Worm (Caenorhabditis elegans) whole organism, late embryonic: ENCODE data around the gene hot-6.

ENCODE experiments used
- C08G9.2 ChIP-seq: sonication (generic microtip); optimal IDR thresholded peaks from 2 replicates; lab custom pipeline; 2016; ENCODE audit warnings: mild to moderate bottlenecking, missing genetic modification characterization, moderate library complexity, missing compliant biosample characterization
- K02D7.2 ChIP-seq: sonication (generic microtip); optimal IDR thresholded peaks from 2 replicates; lab custom pipeline; 2017; ENCODE audit warnings: mild to moderate bottlenecking, missing genetic modification characterization, missing compliant biosample characterization
- T23F11.4 ChIP-seq: fragments of 200-800 bp; sonication (Bioruptor generic); optimal IDR thresholded peaks from 2 replicates; lab custom pipeline; 2018; ENCODE audit warnings: mild to moderate bottlenecking, missing genetic modification characterization, missing compliant biosample characterization
- ceh-19 ChIP-seq: fragments of 200-800 bp; sonication (Bioruptor generic); optimal IDR thresholded peaks from 2 replicates; lab custom pipeline; 2018; ENCODE audit warnings: mild to moderate bottlenecking, missing genetic modification characterization, missing compliant biosample characterization
- ceh-2 ChIP-seq: sonication (generic microtip); optimal IDR thresholded peaks from 2 replicates; lab custom pipeline; 2016; ENCODE audit warnings: missing genotype, missing genetic modification characterization, missing compliant biosample characterization
- ceh-30 ChIP-seq: fragments of 150-350 bp; optimal IDR thresholded peaks from 2 replicates; lab custom pipeline; 2014; ENCODE audit warnings: missing biosample characterization, missing genetic modification characterization
- ceh-45 ChIP-seq: fragments of 200-800 bp; sonication (Bioruptor generic); IDR thresholded peaks from 2 replicates; pipeline ENCODE4 v1.3.6; 2022; ENCODE audit warnings: missing genetic modification reagents, missing genetic modification characterization, missing compliant biosample characterization
- ceh-48 ChIP-seq: sonication (generic microtip); optimal IDR thresholded peaks from 2 replicates; lab custom pipeline; 2016; ENCODE audit warnings: missing genetic modification characterization, inconsistent platforms, missing compliant biosample characterization
- ceh-9 ChIP-seq: sonication (generic microtip); optimal IDR thresholded peaks from 2 replicates; lab custom pipeline; 2016; ENCODE audit warnings: mild to moderate bottlenecking, missing genetic modification characterization, inconsistent platforms, missing compliant biosample characterization
- che-1 ChIP-seq: sonication (generic microtip); optimal IDR thresholded peaks from 2 replicates; lab custom pipeline; 2016; ENCODE audit warnings: mild to moderate bottlenecking, missing genetic modification characterization, missing compliant biosample characterization
- dmd-4 ChIP-seq: sonication (generic microtip); optimal IDR thresholded peaks from 2 replicates; lab custom pipeline; 2016; ENCODE audit warnings: borderline replicate concordance, missing genetic modification characterization, missing compliant biosample characterization
- ets-4 ChIP-seq: sonication (generic microtip); optimal IDR thresholded peaks from 2 replicates; lab custom pipeline; 2016; ENCODE audit warnings: missing genetic modification characterization, missing compliant biosample characterization
- fkh-6 ChIP-seq: sonication (generic microtip); optimal IDR thresholded peaks from 2 replicates; lab custom pipeline; 2016; ENCODE audit warnings: missing genetic modification characterization, missing compliant biosample characterization
- hlh-15 ChIP-seq: sonication (generic microtip); optimal IDR thresholded peaks from 2 replicates; lab custom pipeline; 2016; ENCODE audit warnings: missing genetic modification characterization, missing compliant biosample characterization
- hlh-6 ChIP-seq: sonication (generic microtip); optimal IDR thresholded peaks from 2 replicates; lab custom pipeline; 2016; ENCODE audit warnings: missing genotype, missing genetic modification characterization, missing compliant biosample characterization
- hlh-8 ChIP-seq: sonication (generic microtip); optimal IDR thresholded peaks from 2 replicates; lab custom pipeline; 2016; ENCODE audit warnings: missing genotype, missing genetic modification characterization, missing compliant biosample characterization
- lim-6 ChIP-seq: sonication (generic microtip); optimal IDR thresholded peaks from 2 replicates; lab custom pipeline; 2016; ENCODE audit warnings: missing genetic modification characterization, missing compliant biosample characterization
- nfya-1 ChIP-seq: sonication (generic microtip); optimal IDR thresholded peaks from 2 replicates; lab custom pipeline; 2017; ENCODE audit warnings: missing genetic modification characterization, mild to moderate bottlenecking, missing compliant biosample characterization, antibody characterized with exemption, moderate library complexity
- nhr-11 ChIP-seq: fragments of 150-350 bp; optimal IDR thresholded peaks from 2 replicates; lab custom pipeline; 2014; ENCODE audit warnings: missing biosample characterization, missing genetic modification characterization
- nhr-232 ChIP-seq: sonication (generic microtip); optimal IDR thresholded peaks from 2 replicates; lab custom pipeline; 2016; ENCODE audit warnings: missing genetic modification characterization, missing compliant biosample characterization
- npax-4 ChIP-seq: sonication (generic microtip); optimal IDR thresholded peaks from 2 replicates; lab custom pipeline; 2016; ENCODE audit warnings: missing genetic modification characterization, missing compliant biosample characterization
- pag-3 ChIP-seq: sonication (generic microtip); optimal IDR thresholded peaks from 2 replicates; lab custom pipeline; 2016; ENCODE audit warnings: missing compliant biosample characterization, missing genetic modification characterization, borderline replicate concordance
- pat-9 ChIP-seq: fragments of 200-800 bp; sonication (Bioruptor generic); optimal IDR thresholded peaks from 2 replicates; lab custom pipeline; 2018; ENCODE audit warnings: mild to moderate bottlenecking, missing genetic modification characterization, moderate library complexity, missing compliant biosample characterization
- pha-2 ChIP-seq: sonication (generic microtip); optimal IDR thresholded peaks from 2 replicates; lab custom pipeline; 2017; ENCODE audit warnings: mild to moderate bottlenecking, missing genetic modification characterization, missing compliant biosample characterization
- pha-4 ChIP-seq: fragments of 150-350 bp; optimal IDR thresholded peaks from 2 replicates; lab custom pipeline; 2018; ENCODE audit warnings: missing biosample characterization, missing genetic modification reagents, missing genetic modification characterization
- pqm-1 ChIP-seq: sonication (generic microtip); optimal IDR thresholded peaks from 2 replicates; lab custom pipeline; 2016; ENCODE audit warnings: missing genetic modification characterization, missing compliant biosample characterization
- ref-2 ChIP-seq: sonication (generic microtip); optimal IDR thresholded peaks from 2 replicates; lab custom pipeline; 2016; ENCODE audit warnings: missing genetic modification characterization, missing compliant biosample characterization
- tbx-7 ChIP-seq: sonication (generic microtip); optimal IDR thresholded peaks from 2 replicates; lab custom pipeline; 2016; ENCODE audit warnings: missing genotype, missing genetic modification characterization, missing compliant biosample characterization
- unc-3 ChIP-seq, 2 experiments: fragments of 200-800 bp in 1 of 2; sonication (Bioruptor generic) in 1 of 2; sonication (generic microtip) in 1 of 2; conservative IDR thresholded peaks in 1 of 2; optimal IDR thresholded peaks in 1 of 2; 2 replicates each; pipeline versions ENCODE4 v1.3.6 to Lab custom; 2016 to 2022; ENCODE audit warnings: missing compliant biosample characterization in 2 of 2, missing genetic modification characterization in 2 of 2, missing genetic modification reagents in 1 of 2
- unc-42 ChIP-seq: sonication (generic microtip); optimal IDR thresholded peaks from 2 replicates; lab custom pipeline; 2016; ENCODE audit warnings: missing genotype, missing genetic modification characterization, missing compliant biosample characterization
- unc-86 ChIP-seq: sonication (generic microtip); optimal IDR thresholded peaks from 2 replicates; lab custom pipeline; 2016; ENCODE audit warnings: missing genetic modification characterization, missing compliant biosample characterization
- ztf-16 ChIP-seq: sonication (generic microtip); optimal IDR thresholded peaks from 2 replicates; lab custom pipeline; 2017; ENCODE audit warnings: missing genetic modification characterization, missing compliant biosample characterization

Gene hot-6

ce11 chrV:11046730-11047129, 24.0 kb upstream of the hot-6 start, which contains the start of gene dhs-18:
Gene dhs-18, minus strand, starts transcription at chrV:11046833.
- TF ChIP-seq npax-4 (no peak), K02D7.2 (tag; lab: Kevin White, UChicago) (no peak), T23F11.4 (no peak), ceh-2 (tag; lab: Kevin White, UChicago) (no peak), pha-2 (tag; lab: Kevin White, UChicago) (no peak), ref-2 (tag; lab: Kevin White, UChicago) (no peak), ztf-16 (no peak), che-1 (tag; lab: Kevin White, UChicago) (no peak)

ce11 chrV:11043767-11044166, 21.0 kb upstream of the hot-6 start, which contains the start of gene C45B11.6:
Gene C45B11.6, plus strand, starts transcription at chrV:11044067.
- no peak for TF ChIP-seq hlh-8
- no peak for TF ChIP-seq ceh-19 (GFP tag; lab: Kevin White, UChicago)
- no peak for TF ChIP-seq dmd-4 (tag; lab: Kevin White, UChicago)
- no peak for TF ChIP-seq unc-3 (GFP tag; conservative IDR thresholded peaks at IDR 0.05; lab: Robert Waterston, UW)
- TF ChIP-seq unc-3 (tag; optimal IDR thresholded peaks at IDR 0.05; lab: Kevin White, UChicago): no peak

ce11 chrV:11042538-11042937, 19.8 kb upstream of the hot-6 start, which contains the start of gene C45B11.2:
Gene C45B11.2, plus strand, starts transcription at chrV:11042710.
- no peak for TF ChIP-seq unc-42 (tag; lab: Kevin White, UChicago)
- no peak for TF ChIP-seq ets-4 (tag; lab: Kevin White, UChicago)
- no peak for TF ChIP-seq K02D7.2 (tag; lab: Kevin White, UChicago)
- TF ChIP-seq hlh-6: no peak
- TF ChIP-seq pag-3 (tag; lab: Kevin White, UChicago): no peak
- no peak for TF ChIP-seq hlh-15 (tag; lab: Kevin White, UChicago)
- TF ChIP-seq nhr-232 (tag; lab: Kevin White, UChicago): no peak
- no peak for TF ChIP-seq nfya-1 (tag; lab: Kevin White, UChicago)
- no peak for TF ChIP-seq ceh-45 (GFP tag; lab: Robert Waterston, UW)
- TF ChIP-seq ceh-9 (tag; lab: Kevin White, UChicago): no peak
- TF ChIP-seq ref-2 (tag; lab: Kevin White, UChicago): no peak
- no peak for TF ChIP-seq pha-4
- no peak for TF ChIP-seq ceh-48 (tag; lab: Kevin White, UChicago)
- TF ChIP-seq C08G9.2 (tag; lab: Kevin White, UChicago): no peak

ce11 chrV:11041499-11041898, 18.8 kb upstream of the hot-6 start, which contains the start of gene C45B11.5:
Gene C45B11.5, plus strand, starts transcription at chrV:11041799.
- TF ChIP-seq hlh-8: no peak
- TF ChIP-seq ceh-2 (tag; lab: Kevin White, UChicago): no peak
- no peak for TF ChIP-seq lim-6
- TF ChIP-seq C08G9.2 (tag; lab: Kevin White, UChicago): no peak
- no peak for TF ChIP-seq tbx-7 (tag; lab: Kevin White, UChicago)
- no peak for TF ChIP-seq pag-3 (tag; lab: Kevin White, UChicago)
- no peak for TF ChIP-seq che-1 (tag; lab: Kevin White, UChicago)
- TF ChIP-seq pat-9 (tag; lab: Kevin White, UChicago): no peak
- no peak for TF ChIP-seq fkh-6
- TF ChIP-seq unc-86 (tag; lab: Kevin White, UChicago): no peak
- no peak for TF ChIP-seq nhr-11 (tag; lab: Kevin White, UChicago)
- TF ChIP-seq npax-4: no peak
- TF ChIP-seq, all 69 proteins: peak for 0

- no peak for TF ChIP-seq nfya-1 (tag; lab: Kevin White, UChicago)
- no peak for TF ChIP-seq tbx-7 (tag; lab: Kevin White, UChicago)
- no peak for TF ChIP-seq unc-86 (tag; lab: Kevin White, UChicago)
Observed at ce11 chrV:11040473-11040872, 17.7 kb upstream of the hot-6 start, which contains the start of gene C45B11.8. Gene C45B11.8, plus strand, starts transcription at chrV:11040773.

- no peak for TF ChIP-seq pqm-1 (tag; lab: Kevin White, UChicago)
- TF ChIP-seq ref-2 (tag; lab: Kevin White, UChicago): no peak
- no peak for TF ChIP-seq fkh-6
- TF ChIP-seq ceh-30 (tag; lab: Kevin White, UChicago): no peak
- no peak for TF ChIP-seq hlh-15 (tag; lab: Kevin White, UChicago)
Observed at ce11 chrV:11040020-11040419, 17.3 kb upstream of the hot-6 start, which contains the start of gene C45B11.9. Gene C45B11.9, plus strand, starts transcription at chrV:11040320.
